Fruit fly (Drosophila melanogaster): ENCODE data around the gene Ulp1.

Ulp1 gene

dm6 chrX:19208014-19208413 is at the start of gene Ulp1:
Ulp1 (minus strand) TSS chrX:19208187.
- no peak for TF ChIP-seq CG8478 (optimal IDR thresholded peaks at IDR 0.05)
- no peak for TF ChIP-seq pan (optimal IDR thresholded peaks at IDR 0.05)
- TF ChIP-seq Dll (optimal IDR thresholded peaks at IDR 0.05) = no peak
- TF ChIP-seq psq (optimal IDR thresholded peaks at IDR 0.05) = no peak
- no peak for TF ChIP-seq EcR (GFP tag; optimal IDR thresholded peaks at IDR 0.05)
- no peak for TF ChIP-seq usp (GFP tag; optimal IDR thresholded peaks at IDR 0.05)

dm6 chrX:19250151-19250550 is 42.2 kb upstream of the Ulp1 start:
- TF ChIP-seq psq (optimal IDR thresholded peaks at IDR 0.05) (no peak), usp (GFP tag; optimal IDR thresholded peaks at IDR 0.05) (no peak)

dm6 chrX:19249339-19249738 is 41.4 kb upstream of the Ulp1 start:
- TF ChIP-seq EcR (GFP tag; optimal IDR thresholded peaks at IDR 0.05) (no peak), pan (optimal IDR thresholded peaks at IDR 0.05) (no peak), usp (GFP tag; optimal IDR thresholded peaks at IDR 0.05) (no peak), Dll (optimal IDR thresholded peaks at IDR 0.05) (no peak), psq (optimal IDR thresholded peaks at IDR 0.05) (no peak), CG8478 (optimal IDR thresholded peaks at IDR 0.05) (no peak)

dm6 chrX:19248426-19249217 is 40.6 kb upstream of the Ulp1 start, which contains the start of gene Hs3st-B:
Hs3st-B (plus strand) TSS chrX:19248639.
- TF ChIP-seq CG8478 (optimal IDR thresholded peaks at IDR 0.05) = no peak
- no peak for TF ChIP-seq Dll (optimal IDR thresholded peaks at IDR 0.05)
- no peak for TF ChIP-seq EcR (GFP tag; optimal IDR thresholded peaks at IDR 0.05)
- no peak for TF ChIP-seq pan (optimal IDR thresholded peaks at IDR 0.05)

dm6 chrX:19247200-19248052 is 39.4 kb upstream of the Ulp1 start, which contains the start of gene CG7992:
CG7992 (minus strand) TSS chrX:19247250.
- TF ChIP-seq EcR (GFP tag; optimal IDR thresholded peaks at IDR 0.05) = no peak
- no peak for TF ChIP-seq psq (optimal IDR thresholded peaks at IDR 0.05)
- no peak for TF ChIP-seq CG8478 (optimal IDR thresholded peaks at IDR 0.05)
- no peak for TF ChIP-seq usp (GFP tag; optimal IDR thresholded peaks at IDR 0.05)
- TF ChIP-seq Dll (optimal IDR thresholded peaks at IDR 0.05) = no peak
- TF ChIP-seq pan (optimal IDR thresholded peaks at IDR 0.05) = no peak

- no peak for TF ChIP-seq EcR (GFP tag; optimal IDR thresholded peaks at IDR 0.05)
- no peak for TF ChIP-seq psq (optimal IDR thresholded peaks at IDR 0.05)
- TF ChIP-seq Dll (optimal IDR thresholded peaks at IDR 0.05) = no peak
- TF ChIP-seq pan (optimal IDR thresholded peaks at IDR 0.05) = no peak
- no peak for TF ChIP-seq usp (GFP tag; optimal IDR thresholded peaks at IDR 0.05)
- no peak for TF ChIP-seq CG8478 (optimal IDR thresholded peaks at IDR 0.05)
These were observed 35.4 kb upstream of the Ulp1 start, which contains the start of gene CG7889 for dm6 chrX:19243379-19243834. CG7889 (plus strand) TSS chrX:19243631.

dm6 chrX:19241790-19242373 is 33.9 kb upstream of the Ulp1 start, which contains the start of gene CG14196:
CG14196 (minus strand) TSS chrX:19241840.
- TF ChIP-seq Dll (optimal IDR thresholded peaks at IDR 0.05) (no peak), pan (optimal IDR thresholded peaks at IDR 0.05) (no peak), CG8478 (optimal IDR thresholded peaks at IDR 0.05) (no peak), EcR (GFP tag; optimal IDR thresholded peaks at IDR 0.05) (no peak), psq (optimal IDR thresholded peaks at IDR 0.05) (no peak), usp (GFP tag; optimal IDR thresholded peaks at IDR 0.05) (no peak)

dm6 chrX:19240230-19240839 is 32.3 kb upstream of the Ulp1 start:
- TF ChIP-seq pan (optimal IDR thresholded peaks at IDR 0.05) (no peak), psq (optimal IDR thresholded peaks at IDR 0.05) (no peak), Dll (optimal IDR thresholded peaks at IDR 0.05) (no peak)

- TF ChIP-seq psq (optimal IDR thresholded peaks at IDR 0.05) (no peak), CG8478 (optimal IDR thresholded peaks at IDR 0.05) (no peak), Dll (optimal IDR thresholded peaks at IDR 0.05) (no peak), EcR (GFP tag; optimal IDR thresholded peaks at IDR 0.05) (no peak)
These were observed 31.4 kb upstream of the Ulp1 start for dm6 chrX:19239365-19239764.

- TF ChIP-seq EcR (GFP tag; optimal IDR thresholded peaks at IDR 0.05) (no peak), pan (optimal IDR thresholded peaks at IDR 0.05) (no peak), CG8478 (optimal IDR thresholded peaks at IDR 0.05) (no peak), usp (GFP tag; optimal IDR thresholded peaks at IDR 0.05) (no peak), psq (optimal IDR thresholded peaks at IDR 0.05) (no peak), Dll (optimal IDR thresholded peaks at IDR 0.05) (no peak)
These were observed 30.6 kb upstream of the Ulp1 start for dm6 chrX:19238613-19239012.

dm6 chrX:19229855-19230433 is 22.0 kb upstream of the Ulp1 start:
- TF ChIP-seq EcR (GFP tag; optimal IDR thresholded peaks at IDR 0.05) (no peak), usp (GFP tag; optimal IDR thresholded peaks at IDR 0.05) (no peak), psq (optimal IDR thresholded peaks at IDR 0.05) (no peak), Dll (optimal IDR thresholded peaks at IDR 0.05) (no peak)
